Worm (Caenorhabditis elegans) whole organism, mixed stage, embryonic: Measurements from ENCODE around the gene F46B3.14.

Experiments used
- blmp-1 ChIP-seq: fragments of 150-350 bp; optimal IDR thresholded peaks from 2 replicates; lab custom pipeline; 2014; ENCODE audit warnings: missing biosample characterization, missing genetic modification characterization
- drap-1 ChIP-seq: fragments of 200-800 bp; sonication (Bioruptor generic); optimal IDR thresholded peaks from 3 replicates; lab custom pipeline; 2018; ENCODE audit warnings: mild to moderate bottlenecking, missing genetic modification characterization, missing compliant biosample characterization
- elt-1 ChIP-seq: sonication (generic microtip); optimal IDR thresholded peaks from 2 replicates; lab custom pipeline; 2017; ENCODE audit warnings: missing genetic modification characterization, mild to moderate bottlenecking, missing compliant biosample characterization, antibody characterized with exemption, moderate library complexity, borderline replicate concordance; ENCODE audit not compliant: insufficient read depth
- mep-1 ChIP-seq: fragments of 150-350 bp; optimal IDR thresholded peaks from 2 replicates; lab custom pipeline; 2017; ENCODE audit warnings: missing biosample characterization, missing genetic modification reagents, missing genetic modification characterization, inconsistent platforms
- nhr-237 ChIP-seq: fragments of 150-350 bp; optimal IDR thresholded peaks from 2 replicates; lab custom pipeline; 2014; ENCODE audit warnings: missing biosample characterization, missing genetic modification characterization

DNA sequence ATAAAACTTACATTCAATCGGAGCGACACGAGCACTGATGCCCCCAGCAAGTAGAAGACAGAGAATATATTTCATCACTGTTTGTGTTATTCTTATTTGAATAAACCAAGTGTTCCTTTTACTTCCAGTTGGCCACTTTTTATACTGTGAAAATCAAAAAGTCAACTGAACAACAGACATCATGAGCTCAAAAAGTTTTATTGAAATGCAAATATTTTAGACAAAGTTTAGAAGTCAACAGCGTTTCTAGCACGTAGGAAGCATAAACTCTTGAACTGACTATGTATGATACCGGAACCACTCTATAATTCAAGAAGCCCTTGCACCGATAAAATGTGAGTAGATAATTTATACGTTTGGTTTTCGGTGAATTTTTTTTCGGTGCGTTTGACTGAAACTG lies at the start of gene F46B3.14:
- TF ChIP-seq nhr-237 (tag; lab: Kevin White, UChicago) (no peak), blmp-1 (tag; lab: Kevin White, UChicago) (no peak), mep-1 (tag; lab: Kevin White, UChicago) (no peak), elt-1 (tag; lab: Kevin White, UChicago) (no peak), drap-1 (no peak)
